Worm (Caenorhabditis elegans) whole organism, early embryonic: ENCODE measurements around the gene srh-200.

Source experiments
- B0310.2 ChIP-seq: sonication (generic microtip); optimal IDR thresholded peaks from 2 replicates; lab custom pipeline; 2016; ENCODE audit warnings: mild to moderate bottlenecking, missing genetic modification characterization, missing compliant biosample characterization
- F13C5.2 ChIP-seq: sonication (generic microtip); optimal IDR thresholded peaks from 2 replicates; lab custom pipeline; 2017; ENCODE audit warnings: mild to moderate bottlenecking, missing genetic modification characterization, inconsistent platforms, missing compliant biosample characterization
- ama-1 ChIP-seq: fragments of 150-350 bp; optimal IDR thresholded peaks from 2 replicates; lab custom pipeline; 2014
- hmbx-1 ChIP-seq: sonication (generic microtip); optimal IDR thresholded peaks from 2 replicates; lab custom pipeline; 2016; ENCODE audit warnings: mild to moderate bottlenecking, missing genetic modification characterization, missing compliant biosample characterization
- hmg-4 ChIP-seq: fragments of 200-800 bp; sonication (Bioruptor generic); optimal IDR thresholded peaks from 2 replicates; lab custom pipeline; 2018; ENCODE audit warnings: mild to moderate bottlenecking, missing genetic modification characterization, missing compliant biosample characterization
- hnd-1 ChIP-seq: sonication (generic microtip); optimal IDR thresholded peaks from 2 replicates; lab custom pipeline; 2016; ENCODE audit warnings: missing genetic modification characterization, missing compliant biosample characterization
- scrt-1 ChIP-seq: fragments of 200-800 bp; sonication (Bioruptor generic); IDR thresholded peaks from 2 replicates; pipeline ENCODE4 v1.3.6; 2022; ENCODE audit warnings: missing genetic modification characterization, missing compliant biosample characterization
- sea-1 ChIP-seq: fragments of 200-800 bp; sonication (Bioruptor generic); conservative IDR thresholded peaks from 2 replicates; pipeline ENCODE4 v1.3.6; 2022; ENCODE audit warnings: missing genetic modification characterization, missing compliant biosample characterization

DNA sequence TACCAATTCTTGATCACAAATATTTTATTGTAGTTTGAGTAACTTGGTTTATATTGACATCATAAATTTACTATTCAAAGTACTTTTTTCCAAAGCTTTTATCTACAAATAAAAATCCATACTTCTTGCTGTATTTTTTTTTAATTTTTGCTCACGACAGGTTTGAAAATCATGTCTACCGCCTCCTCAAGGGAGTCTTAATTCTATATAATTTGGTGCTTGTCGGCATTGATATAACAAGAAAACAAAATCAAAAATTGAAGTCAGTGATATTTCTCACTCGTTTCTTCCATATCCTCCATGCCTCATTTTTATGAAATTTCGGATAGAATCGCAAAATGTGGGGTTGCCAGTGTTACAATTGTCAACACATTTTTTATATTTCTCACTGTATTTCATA lies 8.0 kb downstream of the srh-200 start, which contains the start of gene str-47:
- TF ChIP-seq hnd-1 (no peak), B0310.2 (tag; lab: Kevin White, UChicago) (no peak), F13C5.2 (tag; lab: Kevin White, UChicago) (no peak), scrt-1 (GFP tag; lab: Robert Waterston, UW) (no peak), sea-1 (GFP tag; lab: Robert Waterston, UW) (no peak), ama-1 (lab: Kevin White, UChicago) (no peak), hmg-4 (GFP tag; lab: Kevin White, UChicago) (no peak), hmbx-1 (tag; lab: Kevin White, UChicago) (no peak)
